Fruit fly (Drosophila melanogaster) whole organism, adult: ENCODE results near the gene crim.
A peak's percentile ranks its signal among the peaks of the same experiment; 100 is the strongest.

Source experiments
- CG11617 ChIP-seq: fragments of 200-800 bp; sonication (Bioruptor generic); optimal IDR thresholded peaks from 2 replicates; lab custom pipeline; 2017; ENCODE audit warnings: mild to moderate bottlenecking, missing biosample characterization, missing genetic modification reagents, missing genetic modification characterization
- CG12768 ChIP-seq: fragments of 200-800 bp; sonication (Bioruptor generic); optimal IDR thresholded peaks from 2 replicates; lab custom pipeline; 2017; ENCODE audit warnings: missing biosample characterization, missing genetic modification characterization, mild to moderate bottlenecking, moderate library complexity, missing genetic modification reagents
- CG14711 ChIP-seq: fragments of 200-800 bp; sonication (Bioruptor generic); optimal IDR thresholded peaks from 2 replicates; lab custom pipeline; 2018; ENCODE audit warnings: missing biosample characterization, mild to moderate bottlenecking, missing genetic modification characterization, moderate library complexity
- CG1620 ChIP-seq: fragments of 200-800 bp; sonication (Bioruptor generic); optimal IDR thresholded peaks from 2 replicates; lab custom pipeline; 2016; ENCODE audit warnings: missing biosample characterization, missing genetic modification characterization
- CG33017 ChIP-seq: fragments of 200-800 bp; sonication (Bioruptor generic); optimal IDR thresholded peaks from 2 replicates; lab custom pipeline; 2018; ENCODE audit warnings: missing biosample characterization, mild to moderate bottlenecking, missing genetic modification characterization, moderate library complexity
- CG5204 ChIP-seq: fragments of 200-800 bp; sonication (Bioruptor generic); optimal IDR thresholded peaks from 2 replicates; lab custom pipeline; 2016; ENCODE audit warnings: missing biosample characterization, missing genetic modification characterization
- CG7045 ChIP-seq: fragments of 200-800 bp; sonication (Bioruptor generic); optimal IDR thresholded peaks from 2 replicates; lab custom pipeline; 2017; ENCODE audit warnings: missing biosample characterization, mild to moderate bottlenecking, missing genetic modification characterization
- CG7101 ChIP-seq: fragments of 200-800 bp; sonication (Bioruptor generic); optimal IDR thresholded peaks from 2 replicates; lab custom pipeline; 2018; ENCODE audit warnings: missing biosample characterization, mild to moderate bottlenecking, missing genetic modification characterization, moderate library complexity
- Clk ChIP-seq: fragments of 200-800 bp; sonication (Bioruptor generic); optimal IDR thresholded peaks from 2 replicates; lab custom pipeline; 2017; ENCODE audit warnings: missing biosample characterization, missing genetic modification characterization
- Crg-1 ChIP-seq: fragments of 200-800 bp; sonication (Bioruptor generic); optimal IDR thresholded peaks from 2 replicates; lab custom pipeline; 2016; ENCODE audit warnings: missing biosample characterization, missing genetic modification characterization
- Hr96 ChIP-seq: fragments of 200-800 bp; sonication (Bioruptor generic); optimal IDR thresholded peaks from 2 replicates; lab custom pipeline; 2016; ENCODE audit warnings: missing biosample characterization, missing genetic modification characterization
- Mnt ChIP-seq: fragments of 200-800 bp; sonication (Bioruptor generic); optimal IDR thresholded peaks from 2 replicates; lab custom pipeline; 2016; ENCODE audit warnings: missing biosample characterization, mild to moderate bottlenecking, missing genetic modification characterization
- bab1 ChIP-seq: fragments of 200-800 bp; sonication (Bioruptor generic); optimal IDR thresholded peaks from 3 replicates; lab custom pipeline; 2019; ENCODE audit warnings: missing biosample characterization, mild to moderate bottlenecking, missing genetic modification characterization, moderate library complexity
- cic ChIP-seq: fragments of 200-800 bp; sonication (Bioruptor generic); optimal IDR thresholded peaks from 2 replicates; lab custom pipeline; 2017; ENCODE audit warnings: missing biosample characterization, mild to moderate bottlenecking, missing genetic modification characterization, moderate library complexity
- cnc ChIP-seq, 2 experiments: fragments of >200 bp; optimal IDR thresholded peaks; 2 replicates each; lab custom pipeline; 2017
- kay ChIP-seq: fragments of 200-800 bp; sonication (Bioruptor generic); peaks from one replicate; lab custom pipeline; 2016; ENCODE audit warnings: missing biosample characterization, missing genetic modification characterization, borderline replicate concordance
- ovo ChIP-seq: fragments of 200-800 bp; sonication (Bioruptor generic); optimal IDR thresholded peaks from 2 replicates; lab custom pipeline; 2016; ENCODE audit warnings: missing biosample characterization, missing genetic modification characterization
- pad ChIP-seq: fragments of 200-800 bp; sonication (Bioruptor generic); optimal IDR thresholded peaks from 3 replicates; lab custom pipeline; 2017; ENCODE audit warnings: missing biosample characterization, missing genetic modification characterization, mild to moderate bottlenecking, moderate library complexity, missing genetic modification reagents
- tj ChIP-seq: fragments of 200-800 bp; sonication (Bioruptor generic); optimal IDR thresholded peaks from 3 replicates; lab custom pipeline; 2017; ENCODE audit warnings: missing biosample characterization, mild to moderate bottlenecking, missing genetic modification characterization, moderate library complexity
- toe ChIP-seq: fragments of 200-800 bp; sonication (Bioruptor generic); optimal IDR thresholded peaks from 2 replicates; lab custom pipeline; 2016; ENCODE audit warnings: missing biosample characterization, missing genetic modification characterization

Gene crim

DNA sequence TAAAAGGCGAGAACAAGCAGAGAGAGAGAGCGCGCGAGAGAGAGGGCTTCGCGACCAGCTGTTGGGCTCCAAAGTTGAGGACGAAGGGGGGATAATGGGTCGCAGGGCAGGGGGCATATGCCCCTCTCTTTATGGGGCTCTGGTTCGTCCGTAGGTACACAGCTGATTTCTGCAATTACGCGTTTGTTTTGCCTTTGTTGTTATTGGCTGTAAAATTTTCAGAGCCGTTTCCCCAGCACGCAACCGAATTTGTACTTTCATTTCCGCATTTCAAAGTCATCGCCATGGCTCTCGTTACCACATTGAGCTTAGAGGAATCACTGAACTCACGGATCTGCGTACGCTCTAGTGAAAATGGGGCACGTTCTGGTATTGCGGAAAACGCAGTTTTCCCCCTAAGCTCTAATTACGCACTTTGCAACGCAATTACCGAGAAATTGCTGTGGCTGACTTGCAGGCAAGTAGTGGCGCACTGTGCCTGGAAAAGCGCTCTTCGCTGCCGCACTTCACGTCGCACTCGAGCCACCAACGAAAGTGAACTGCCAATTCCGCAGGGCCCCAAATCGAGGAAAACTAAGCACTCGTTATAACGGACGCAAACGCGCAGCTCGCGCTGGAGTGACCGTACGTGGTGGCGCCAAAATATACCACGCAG is 3.1 kb downstream of the crim start, which contains the start of gene CG11658:
TSS of gene CG11658 (minus strand) at position 576 of the 655 bp plus-strand sequence.
- TF ChIP-seq CG12768 (GFP tag; lab: Kevin White, UChicago) (peak; percentile 54), ovo (no peak), CG7101 (no peak), cnc (optimal IDR thresholded peaks at IDR 0.05; lab: Kevin White, UChicago) (no peak), CG33017 (tag; lab: Kevin White, UChicago) (no peak), pad (GFP tag; lab: Kevin White, UChicago) (peak; percentile 69), Crg-1 (GFP tag; lab: Kevin White, UChicago) (no peak), Mnt (GFP tag; lab: Kevin White, UChicago) (no peak), CG7045 (no peak), bab1 (peak; percentile 77), cic (peak; percentile 73), kay (no peak), CG11617 (GFP tag; lab: Kevin White, UChicago) (peak; percentile 35), tj (GFP tag; lab: Kevin White, UChicago) (no peak), CG1620 (GFP tag; lab: Kevin White, UChicago) (no peak)

DNA sequence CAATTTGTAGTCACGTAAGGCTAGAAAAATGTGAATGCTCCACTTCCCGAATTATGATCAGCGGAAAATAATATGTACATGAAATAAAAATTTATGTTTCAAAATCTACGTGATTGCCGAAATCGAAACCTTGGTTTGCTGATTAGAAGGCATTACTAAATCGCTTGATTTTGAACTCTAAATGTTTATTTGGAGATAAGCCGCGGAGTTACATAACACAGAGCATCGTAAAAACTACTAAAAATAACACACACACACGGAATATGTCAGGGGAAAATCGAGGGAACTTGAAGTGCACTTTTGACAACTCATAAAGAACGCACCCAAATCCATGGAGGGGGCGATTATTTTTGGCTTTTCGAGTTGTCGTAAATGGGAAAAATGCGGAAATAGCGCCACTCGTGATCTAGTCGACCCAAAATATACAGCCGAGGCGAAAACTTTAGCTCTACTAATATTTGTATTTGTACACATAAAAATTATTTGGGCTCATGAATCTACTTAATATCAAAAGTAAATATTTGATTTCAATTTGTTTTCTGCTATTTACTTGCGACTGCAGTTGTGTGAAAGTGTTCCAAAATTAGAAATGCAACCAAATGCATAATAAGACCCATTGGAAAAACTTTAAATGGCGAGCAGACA is 6.2 kb downstream of the crim start:
- no peak for TF ChIP-seq CG12768 (GFP tag; lab: Kevin White, UChicago)
- no peak for TF ChIP-seq CG33017 (tag; lab: Kevin White, UChicago)
- no peak for TF ChIP-seq kay
- no peak for TF ChIP-seq CG7045

DNA sequence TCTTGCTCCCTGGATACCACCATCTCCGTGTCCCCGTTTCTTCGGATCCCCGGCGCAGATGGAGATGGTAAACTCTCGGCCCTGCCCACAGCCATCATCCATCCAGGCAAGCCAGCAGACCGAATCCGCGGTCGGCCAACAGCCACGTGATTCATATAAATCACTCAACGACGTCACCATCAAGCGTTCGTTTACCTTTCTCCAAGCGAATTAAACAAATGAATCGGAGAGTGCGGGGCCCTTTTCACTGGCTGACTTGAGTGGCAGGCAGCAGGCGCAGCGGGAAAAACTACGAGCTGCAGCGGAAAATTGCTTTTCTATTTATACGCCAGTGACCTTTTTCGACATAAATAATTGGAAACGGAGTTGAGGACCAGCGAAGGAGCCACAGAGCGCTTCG is 7.6 kb downstream of the crim start:
- TF ChIP-seq toe (GFP tag; lab: Kevin White, UChicago) (no peak), CG12768 (GFP tag; lab: Kevin White, UChicago) (no peak), CG7045 (no peak), pad (GFP tag; lab: Kevin White, UChicago) (no peak), cnc (optimal IDR thresholded peaks at IDR 0.05; lab: Kevin White, UChicago) (no peak), Hr96 (GFP tag; lab: Kevin White, UChicago) (no peak), bab1 (no peak)

- no peak for TF ChIP-seq cic
- TF ChIP-seq toe (GFP tag; lab: Kevin White, UChicago), result no peak
- TF ChIP-seq CG11617 (GFP tag; lab: Kevin White, UChicago), result no peak
- no peak for TF ChIP-seq Mnt (GFP tag; lab: Kevin White, UChicago)
- no peak for TF ChIP-seq Crg-1 (GFP tag; lab: Kevin White, UChicago)
- no peak for TF ChIP-seq pad (GFP tag; lab: Kevin White, UChicago)
- no peak for TF ChIP-seq CG5204 (GFP tag; lab: Kevin White, UChicago)
- no peak for TF ChIP-seq ovo
- no peak for TF ChIP-seq kay
- no peak for TF ChIP-seq CG7045
- TF ChIP-seq CG7101, result no peak
- TF ChIP-seq Clk, result no peak
- no peak for TF ChIP-seq Hr96 (GFP tag; lab: Kevin White, UChicago)
- TF ChIP-seq CG33017 (tag; lab: Kevin White, UChicago), result no peak
Observed at dm6 chr3L:11701649-11702048, 9.5 kb downstream of the crim start.

- TF ChIP-seq toe (GFP tag; lab: Kevin White, UChicago), result no peak
- TF ChIP-seq kay, result no peak
- TF ChIP-seq tj (GFP tag; lab: Kevin White, UChicago), result no peak
- no peak for TF ChIP-seq pad (GFP tag; lab: Kevin White, UChicago)
- TF ChIP-seq CG12768 (GFP tag; lab: Kevin White, UChicago), result no peak
- no peak for TF ChIP-seq Clk
- no peak for TF ChIP-seq CG1620 (GFP tag; lab: Kevin White, UChicago)
- no peak for TF ChIP-seq CG5204 (GFP tag; lab: Kevin White, UChicago)
- TF ChIP-seq bab1, result no peak
- no peak for TF ChIP-seq Mnt (GFP tag; lab: Kevin White, UChicago)
Observed at dm6 chr3L:11699163-11699562, 12.0 kb downstream of the crim start, which contains the start of gene Dnai2. Gene Dnai2, minus strand, starts transcription at chr3L:11699263.

dm6 chr3L:11696294-11697116 is 14.7 kb downstream of the crim start, which contains the start of gene Dph1:
Gene Dph1, minus strand, starts transcription at chr3L:11696963.
- peak; percentile 64 for TF ChIP-seq CG1620 (GFP tag; lab: Kevin White, UChicago)
- TF ChIP-seq Mnt (GFP tag; lab: Kevin White, UChicago), result peak; percentile 95
- peak; percentile 62 for TF ChIP-seq pad (GFP tag; lab: Kevin White, UChicago)
- peak; percentile 11 for TF ChIP-seq CG33017 (tag; lab: Kevin White, UChicago)
- peak; percentile 44 for TF ChIP-seq Clk
- peak; percentile 71 for TF ChIP-seq Hr96 (GFP tag; lab: Kevin White, UChicago)
- TF ChIP-seq toe (GFP tag; lab: Kevin White, UChicago), result no peak
- peak; percentile 88 for TF ChIP-seq Crg-1 (GFP tag; lab: Kevin White, UChicago)
- TF ChIP-seq CG5204 (GFP tag; lab: Kevin White, UChicago), result no peak
- peak; percentile 53 for TF ChIP-seq tj (GFP tag; lab: Kevin White, UChicago)
- TF ChIP-seq cic, result peak; percentile 70
- TF ChIP-seq CG7045, result peak; percentile 79
- peak; percentile 54 for TF ChIP-seq CG12768 (GFP tag; lab: Kevin White, UChicago)
- peak; percentile 57 for TF ChIP-seq kay
- TF ChIP-seq bab1, result peak; percentile 79
- TF ChIP-seq CG14711 (tag; lab: Kevin White, UChicago), result peak; percentile 40
- peak; percentile 8 for TF ChIP-seq ovo
- TF ChIP-seq cnc (optimal IDR thresholded peaks at IDR 0.05; lab: Kevin White, UChicago), result no peak
- TF ChIP-seq CG11617 (GFP tag; lab: Kevin White, UChicago), result peak; percentile 76
- peak; percentile 63 for TF ChIP-seq CG7101
